Fruit fly (Drosophila melanogaster) whole organism, pupa: ENCODE data around the gene Der-1.

Source experiments
- CG10348 ChIP-seq: fragments of 200-800 bp; sonication (Bioruptor generic); IDR thresholded peaks from 2 replicates; pipeline ENCODE4 v1.3.6; 2022; ENCODE audit warnings: missing biosample characterization, missing genetic modification characterization
- CG12605 ChIP-seq: fragments of 200-800 bp; sonication (Bioruptor generic); IDR thresholded peaks from 2 replicates; pipeline ENCODE4 v1.3.6; 2022; ENCODE audit warnings: missing biosample characterization, missing genetic modification characterization
- CG13204 ChIP-seq: fragments of 200-800 bp; sonication (Bioruptor generic); optimal IDR thresholded peaks from 2 replicates; lab custom pipeline; 2018; ENCODE audit warnings: missing biosample characterization, mild to moderate bottlenecking, missing genetic modification characterization, moderate library complexity
- CG14655 ChIP-seq: fragments of 200-800 bp; sonication (Bioruptor generic); optimal IDR thresholded peaks from 3 replicates; lab custom pipeline; 2017; ENCODE audit warnings: mild to moderate bottlenecking, missing biosample characterization, missing genetic modification reagents, missing genetic modification characterization
- CG15710 ChIP-seq: fragments of 200-800 bp; sonication (Bioruptor generic); optimal IDR thresholded peaks from 2 replicates; lab custom pipeline; 2018; ENCODE audit warnings: missing biosample characterization, mild to moderate bottlenecking, missing genetic modification characterization, moderate library complexity
- CG17806 ChIP-seq: fragments of 200-800 bp; sonication (Bioruptor generic); optimal IDR thresholded peaks from 2 replicates; lab custom pipeline; 2018; ENCODE audit warnings: missing biosample characterization, mild to moderate bottlenecking, missing genetic modification characterization, moderate library complexity
- CG32121 ChIP-seq: fragments of 200-800 bp; sonication (Bioruptor generic); IDR thresholded peaks from 2 replicates; pipeline ENCODE4 v1.3.6; 2022; ENCODE audit warnings: missing biosample characterization, missing genetic modification characterization
- CG34367 ChIP-seq: fragments of 200-800 bp; sonication (Bioruptor generic); optimal IDR thresholded peaks from 2 replicates; lab custom pipeline; 2018; ENCODE audit warnings: missing biosample characterization, mild to moderate bottlenecking, missing genetic modification characterization
- CG4496 ChIP-seq: fragments of 200-800 bp; sonication (Bioruptor generic); IDR thresholded peaks from 3 replicates; pipeline ENCODE4 v1.3.6; 2022; ENCODE audit warnings: missing biosample characterization, missing genetic modification characterization
- CG8159 ChIP-seq: fragments of 200-800 bp; sonication (Bioruptor generic); optimal IDR thresholded peaks from 3 replicates; lab custom pipeline; 2018; ENCODE audit warnings: missing biosample characterization, mild to moderate bottlenecking, missing genetic modification characterization, moderate library complexity
- CG8301 ChIP-seq: fragments of 200-800 bp; sonication (Bioruptor generic); optimal IDR thresholded peaks from 2 replicates; lab custom pipeline; 2018; ENCODE audit warnings: missing biosample characterization, mild to moderate bottlenecking, missing genetic modification characterization
- CG9948 ChIP-seq: fragments of 200-800 bp; sonication (Bioruptor generic); optimal IDR thresholded peaks from 2 replicates; lab custom pipeline; 2018; ENCODE audit warnings: missing biosample characterization, mild to moderate bottlenecking, missing genetic modification characterization, moderate library complexity
- D1 ChIP-seq: fragments of 200-800 bp; sonication (Bioruptor generic); optimal IDR thresholded peaks from 2 replicates; lab custom pipeline; 2018; ENCODE audit warnings: missing biosample characterization, mild to moderate bottlenecking, missing genetic modification characterization, moderate library complexity
- EcR ChIP-seq: fragments of 200-800 bp; sonication (Bioruptor generic); optimal IDR thresholded peaks from 3 replicates; lab custom pipeline; 2019; ENCODE audit warnings: missing biosample characterization, missing genetic modification characterization, mild to moderate bottlenecking, moderate library complexity, missing genetic modification reagents
- Ets98B ChIP-seq: fragments of 200-800 bp; sonication (Bioruptor generic); IDR thresholded peaks from 2 replicates; pipeline ENCODE4 v1.3.6; 2022; ENCODE audit warnings: missing biosample characterization, missing genetic modification characterization
- Pif1A ChIP-seq: fragments of 200-800 bp; sonication (Bioruptor generic); optimal IDR thresholded peaks from 3 replicates; lab custom pipeline; 2016; ENCODE audit warnings: missing biosample characterization, missing genetic modification characterization
- Pif1B ChIP-seq: fragments of 200-800 bp; sonication (Bioruptor generic); optimal IDR thresholded peaks from 3 replicates; lab custom pipeline; 2016; ENCODE audit warnings: missing biosample characterization, missing genetic modification characterization
- Snoo ChIP-seq: fragments of 200-800 bp; sonication (Bioruptor generic); optimal IDR thresholded peaks from 3 replicates; lab custom pipeline; 2017; ENCODE audit warnings: missing biosample characterization, mild to moderate bottlenecking, missing genetic modification characterization, inconsistent platforms
- fd96Ca ChIP-seq: fragments of 200-800 bp; sonication (Bioruptor generic); IDR thresholded peaks from 3 replicates; pipeline ENCODE4 v1.3.6; 2022; ENCODE audit warnings: missing biosample characterization, missing genetic modification characterization
- gl ChIP-seq: fragments of 200-800 bp; sonication (Bioruptor generic); optimal IDR thresholded peaks from 2 replicates; lab custom pipeline; 2018; ENCODE audit warnings: missing biosample characterization, mild to moderate bottlenecking, missing genetic modification characterization
- rn ChIP-seq: fragments of 200-800 bp; sonication (Bioruptor generic); IDR thresholded peaks from 2 replicates; pipeline ENCODE4 v1.3.6; 2022; ENCODE audit warnings: missing biosample characterization, missing genetic modification characterization

The Der-1 gene

DNA sequence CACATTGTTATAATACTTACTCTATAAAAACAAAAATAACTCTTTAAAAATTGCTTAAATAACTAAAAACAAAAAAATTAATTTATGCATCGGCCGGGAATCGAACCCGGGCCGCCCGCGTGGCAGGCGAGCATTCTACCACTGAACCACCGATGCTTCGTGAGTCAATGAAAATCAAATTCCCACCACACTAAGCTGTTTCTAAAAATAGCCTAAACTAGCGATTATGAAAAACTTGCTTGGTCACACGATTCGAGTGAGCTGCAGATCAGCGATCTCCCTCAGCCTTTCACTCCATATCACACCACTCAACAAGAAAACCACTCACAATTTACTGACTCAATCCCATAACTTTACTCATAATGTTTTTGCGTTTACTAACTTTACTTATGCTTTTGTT is 35.8 kb upstream of the Der-1 start:
- TF ChIP-seq CG17806 (no peak), CG10348 (no peak), CG9948 (tag; lab: Kevin White, UChicago) (no peak), CG34367 (no peak), fd96Ca (GFP tag; lab: Robert Waterston, UW) (no peak), CG15710 (tag; lab: Kevin White, UChicago) (no peak), Snoo (tag; lab: Kevin White, UChicago) (no peak)

DNA sequence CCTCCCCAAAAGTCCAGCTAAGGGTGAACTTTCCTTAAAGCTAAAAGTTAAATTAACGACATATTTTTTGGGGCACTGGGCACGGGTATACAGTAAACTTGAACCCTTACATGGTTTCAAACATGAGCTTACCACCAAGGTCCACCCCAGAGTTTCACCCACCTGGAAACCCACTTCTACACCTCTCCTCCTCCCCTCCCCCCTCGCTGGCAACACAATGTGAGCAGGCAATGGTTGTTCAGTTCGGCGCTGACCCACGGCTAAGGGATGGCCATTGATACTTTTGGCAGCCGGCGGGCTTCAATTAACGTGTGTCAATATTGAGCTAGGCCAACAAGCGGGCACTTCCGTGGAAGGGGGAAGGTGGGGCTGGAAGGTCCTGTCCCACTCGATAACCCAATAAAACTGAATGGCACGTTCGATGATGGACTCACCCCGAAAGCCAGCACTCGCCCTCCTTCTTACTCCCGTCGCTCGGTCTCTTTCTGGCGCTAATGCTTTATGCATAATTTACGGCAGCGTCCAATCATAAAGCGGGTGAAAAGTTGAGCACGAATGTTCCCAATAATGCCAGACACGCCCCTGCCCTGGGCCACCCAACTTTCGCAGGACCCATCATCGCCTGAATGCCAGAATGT is 29.2 kb upstream of the Der-1 start:
- TF ChIP-seq CG9948 (tag; lab: Kevin White, UChicago) (no peak), CG15710 (tag; lab: Kevin White, UChicago) (no peak), EcR (GFP tag; lab: Kevin White, UChicago) (no peak), Ets98B (GFP tag; lab: Robert Waterston, UW) (no peak), CG17806 (no peak), D1 (no peak), Snoo (tag; lab: Kevin White, UChicago) (no peak)

DNA sequence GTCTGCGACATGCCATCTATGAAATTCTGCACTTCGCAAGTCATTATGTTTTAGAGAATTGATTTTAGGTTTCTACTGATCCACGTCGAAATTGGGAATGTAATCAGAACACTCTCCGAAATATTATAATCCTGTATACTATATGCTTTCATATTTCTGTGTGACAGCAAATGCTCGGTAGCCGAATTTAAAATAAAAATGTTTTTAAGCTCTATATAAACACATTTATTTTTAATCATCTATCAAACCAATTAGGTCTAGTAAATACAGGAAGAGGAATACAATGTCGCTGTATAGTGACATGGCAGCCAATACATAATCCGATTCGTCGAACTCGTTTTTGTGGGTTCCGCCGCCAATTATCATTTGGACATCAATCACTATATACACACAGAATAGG is 28.1 kb upstream of the Der-1 start, which contains the start of gene CG15357:
CG15357 (minus strand) TSS at position 101 of the 400 bp plus-strand sequence.
- no peak for TF ChIP-seq CG8301 (tag; lab: Kevin White, UChicago)
- TF ChIP-seq CG15710 (tag; lab: Kevin White, UChicago), result no peak
- TF ChIP-seq CG17806, result no peak
- TF ChIP-seq fd96Ca (GFP tag; lab: Robert Waterston, UW), result no peak
- TF ChIP-seq EcR (GFP tag; lab: Kevin White, UChicago), result no peak
- no peak for TF ChIP-seq Ets98B (GFP tag; lab: Robert Waterston, UW)
- TF ChIP-seq CG12605, result no peak
- TF ChIP-seq CG34367, result no peak

- TF ChIP-seq Ets98B (GFP tag; lab: Robert Waterston, UW), result no peak
Observed at dm6 chr2L:1946628-1947027, 27.1 kb upstream of the Der-1 start, which contains the start of gene CG33673. Gene CG33673 (minus strand): TSS chr2L:1946728.

DNA sequence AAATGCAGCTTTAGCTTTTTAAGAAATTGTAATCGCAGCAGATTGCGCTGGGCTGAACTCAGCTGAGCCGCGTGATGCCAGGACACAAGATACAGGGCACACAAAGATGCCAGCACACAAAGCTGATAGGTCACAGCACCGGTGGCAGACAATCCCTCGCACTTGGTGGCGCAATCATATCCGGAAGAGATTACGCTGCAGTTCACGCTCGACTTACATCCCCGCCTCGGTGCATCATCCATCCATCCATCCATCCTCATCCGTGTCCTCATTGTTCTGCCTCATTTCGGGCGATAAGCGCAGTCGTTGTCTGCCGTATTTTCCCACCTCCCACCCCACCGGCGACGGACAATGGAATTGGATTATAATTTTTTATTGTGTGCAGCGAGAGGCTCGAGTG is 25.8 kb upstream of the Der-1 start:
- no peak for TF ChIP-seq Pif1B
- TF ChIP-seq CG9948 (tag; lab: Kevin White, UChicago), result no peak
- TF ChIP-seq CG17806, result no peak
- no peak for TF ChIP-seq CG13204 (GFP tag; lab: Kevin White, UChicago)
- no peak for TF ChIP-seq Snoo (tag; lab: Kevin White, UChicago)
- TF ChIP-seq rn (GFP tag; lab: Robert Waterston, UW), result no peak
- TF ChIP-seq Ets98B (GFP tag; lab: Robert Waterston, UW), result no peak
- TF ChIP-seq CG32121, result no peak
- TF ChIP-seq CG14655 (GFP tag; lab: Kevin White, UChicago), result no peak
- TF ChIP-seq CG8159 (tag; lab: Kevin White, UChicago), result no peak
- no peak for TF ChIP-seq CG8301 (tag; lab: Kevin White, UChicago)
- no peak for TF ChIP-seq CG12605
- no peak for TF ChIP-seq D1
- no peak for TF ChIP-seq EcR (GFP tag; lab: Kevin White, UChicago)
- TF ChIP-seq CG4496 (GFP tag; lab: Robert Waterston, UW), result no peak
- TF ChIP-seq Pif1A (GFP tag; lab: Kevin White, UChicago), result no peak
- no peak for TF ChIP-seq CG34367
- no peak for TF ChIP-seq CG15710 (tag; lab: Kevin White, UChicago)
- no peak for TF ChIP-seq gl (tag; lab: Kevin White, UChicago)
- no peak for TF ChIP-seq fd96Ca (GFP tag; lab: Robert Waterston, UW)

DNA sequence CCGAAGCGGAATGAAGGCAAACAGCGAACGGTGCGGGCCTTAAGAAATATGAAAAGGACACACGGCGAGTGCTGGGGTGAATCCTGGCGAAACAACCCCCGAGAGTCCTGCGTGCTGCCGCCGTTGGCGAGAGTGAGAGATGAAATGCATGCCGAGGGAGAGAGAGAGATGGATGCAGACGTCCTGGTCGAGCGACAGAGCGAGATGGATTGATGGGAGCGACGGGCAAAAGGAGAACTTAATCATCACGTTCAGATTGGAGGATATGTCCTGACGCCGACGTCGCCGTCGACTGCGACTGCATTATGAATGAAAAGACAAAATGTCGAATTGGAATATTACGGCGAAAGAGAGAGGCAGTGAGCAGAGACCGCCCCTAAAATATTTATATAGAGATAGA is 19.2 kb upstream of the Der-1 start:
- TF ChIP-seq CG15710 (tag; lab: Kevin White, UChicago) (no peak), CG8159 (tag; lab: Kevin White, UChicago) (no peak), CG32121 (no peak), CG34367 (no peak), EcR (GFP tag; lab: Kevin White, UChicago) (no peak), Ets98B (GFP tag; lab: Robert Waterston, UW) (no peak), CG4496 (GFP tag; lab: Robert Waterston, UW) (no peak), gl (tag; lab: Kevin White, UChicago) (no peak), D1 (no peak), CG17806 (no peak), Snoo (tag; lab: Kevin White, UChicago) (no peak), CG13204 (GFP tag; lab: Kevin White, UChicago) (no peak), Pif1A (GFP tag; lab: Kevin White, UChicago) (no peak), fd96Ca (GFP tag; lab: Robert Waterston, UW) (no peak), CG9948 (tag; lab: Kevin White, UChicago) (no peak), CG14655 (GFP tag; lab: Kevin White, UChicago) (no peak)

DNA sequence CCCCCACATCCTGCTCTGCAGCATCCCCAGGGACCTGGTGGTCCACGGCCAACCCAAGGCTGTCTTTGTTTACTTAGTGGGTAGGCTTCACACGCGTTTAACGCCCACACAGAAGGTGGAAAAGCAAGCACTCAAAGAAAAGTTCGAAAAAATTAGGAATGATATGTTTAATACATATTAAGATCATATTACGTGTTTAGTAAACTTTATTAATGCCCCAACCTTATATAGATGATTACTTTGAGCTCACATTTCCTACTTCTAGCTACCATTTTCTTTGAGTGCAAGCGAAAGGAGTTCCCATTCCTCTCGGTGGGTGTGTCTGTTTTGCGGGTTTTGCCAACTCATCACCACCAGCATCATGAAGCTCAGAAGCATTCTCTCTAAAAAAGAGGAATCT is 14.3 kb upstream of the Der-1 start:
- peak; percentile 9 for TF ChIP-seq CG15710 (tag; lab: Kevin White, UChicago)
- peak; percentile 18 for TF ChIP-seq CG8159 (tag; lab: Kevin White, UChicago)
- no peak for TF ChIP-seq CG9948 (tag; lab: Kevin White, UChicago)
